Worm (Caenorhabditis elegans) whole organism, early embryonic: ENCODE data around the gene K02D10.3.

ENCODE experiments used
- B0310.2 ChIP-seq: sonication (generic microtip); optimal IDR thresholded peaks from 2 replicates; lab custom pipeline; 2016; ENCODE audit warnings: mild to moderate bottlenecking, missing genetic modification characterization, missing compliant biosample characterization
- ama-1 ChIP-seq: fragments of 150-350 bp; optimal IDR thresholded peaks from 2 replicates; lab custom pipeline; 2014
- ceh-36 ChIP-seq: sonication (generic microtip); optimal IDR thresholded peaks from 2 replicates; lab custom pipeline; 2016; ENCODE audit warnings: missing genetic modification characterization, inconsistent platforms, missing compliant biosample characterization
- pes-1 ChIP-seq: fragments of 200-800 bp; sonication (Bioruptor generic); IDR thresholded peaks from 2 replicates; pipeline ENCODE4 v1.3.6; 2022; ENCODE audit warnings: missing genetic modification reagents, missing genetic modification characterization, missing compliant biosample characterization
- sea-1 ChIP-seq: fragments of 200-800 bp; sonication (Bioruptor generic); conservative IDR thresholded peaks from 2 replicates; pipeline ENCODE4 v1.3.6; 2022; ENCODE audit warnings: missing genetic modification characterization, missing compliant biosample characterization
- tbx-11 ChIP-seq: fragments of 200-800 bp; sonication (Bioruptor generic); IDR thresholded peaks from 2 replicates; pipeline ENCODE4 v1.3.6; 2022; ENCODE audit warnings: missing genetic modification characterization, missing compliant biosample characterization
- tra-4 ChIP-seq: sonication (generic microtip); optimal IDR thresholded peaks from 2 replicates; lab custom pipeline; 2017; ENCODE audit warnings: missing genetic modification characterization, missing compliant biosample characterization

ce11 chrIII:8733237-8733636, 38.5 kb downstream of the K02D10.3 start:
- TF ChIP-seq ceh-36 (tag; lab: Kevin White, UChicago) (no peak), ama-1 (lab: Kevin White, UChicago) (no peak), B0310.2 (no peak), tra-4 (tag; lab: Kevin White, UChicago) (no peak), tbx-11 (GFP tag; lab: Robert Waterston, UW) (no peak), pes-1 (no peak), sea-1 (GFP tag; lab: Robert Waterston, UW) (no peak)
